Fruit fly (Drosophila melanogaster): ENCODE data around the gene CG15498.

The CG15498 gene

DNA sequence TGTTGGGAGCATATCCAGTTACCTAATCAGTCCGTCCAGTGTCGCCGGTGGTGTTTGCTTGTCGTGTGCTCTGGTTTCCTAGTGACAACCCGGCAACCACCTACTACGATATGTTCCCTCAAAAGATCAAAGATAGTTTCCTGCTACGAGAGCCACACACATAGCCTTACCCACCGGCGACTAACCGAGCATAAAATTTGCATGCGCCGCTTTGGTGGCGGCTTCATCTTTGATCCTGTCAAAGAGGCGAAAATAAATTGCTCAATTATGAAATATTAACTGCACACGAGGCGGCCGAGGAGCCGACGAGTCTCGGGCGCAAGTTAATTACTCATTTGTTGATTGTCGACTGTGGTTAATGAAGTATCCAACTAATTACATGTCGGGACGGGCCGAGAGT is at the start of gene CG15498:
Gene CG15498 (minus strand): TSS at position 101 of the 400 bp plus-strand sequence.
- TF ChIP-seq h (optimal IDR thresholded peaks at IDR 0.05) (no peak), ttk (optimal IDR thresholded peaks at IDR 0.05) (no peak), Sin3A (optimal IDR thresholded peaks at IDR 0.05) (no peak), insv (optimal IDR thresholded peaks at IDR 0.05) (no peak), Myc (optimal IDR thresholded peaks at IDR 0.05) (no peak), psq (optimal IDR thresholded peaks at IDR 0.05) (no peak)

DNA sequence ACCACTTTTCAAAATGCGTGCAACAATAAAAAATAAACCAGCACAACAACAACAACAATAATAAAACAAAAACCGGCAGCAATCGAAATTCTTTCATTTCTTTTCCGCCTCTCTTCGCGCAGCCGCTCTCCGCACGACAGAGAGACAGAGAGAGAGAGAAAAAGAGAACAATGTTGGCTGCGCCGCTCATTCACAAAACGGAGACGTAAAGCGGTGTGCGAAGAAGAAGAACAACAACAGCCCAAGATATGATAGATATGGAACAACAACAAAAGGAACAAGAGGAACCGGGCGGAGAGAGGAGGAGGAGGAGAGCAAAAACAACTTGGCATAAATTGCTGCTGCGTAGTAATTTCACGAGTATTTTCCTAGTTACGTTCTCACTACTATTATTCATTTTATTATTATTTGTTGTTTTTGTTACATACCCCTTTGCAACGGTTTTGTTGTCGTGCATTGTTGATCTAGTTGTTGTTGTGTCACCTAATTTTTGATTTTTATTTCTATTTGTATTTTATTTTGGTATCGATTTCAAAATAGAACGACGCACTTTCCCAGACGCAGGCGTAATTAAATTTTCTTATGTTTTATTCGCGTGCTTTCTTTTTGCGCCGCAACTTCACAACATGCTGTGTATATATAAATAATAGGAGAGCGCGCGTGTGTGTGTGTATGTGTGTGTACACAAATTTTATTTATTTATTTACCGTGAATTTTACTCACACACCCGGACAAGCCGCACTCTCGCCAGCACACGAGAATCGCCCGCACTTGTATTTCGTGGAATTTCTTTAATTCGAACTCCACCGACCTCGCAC is 49.6 kb upstream of the CG15498 start:
- TF ChIP-seq psq (optimal IDR thresholded peaks at IDR 0.05): peak; percentile 2
- no peak for TF ChIP-seq insv (optimal IDR thresholded peaks at IDR 0.05)

DNA sequence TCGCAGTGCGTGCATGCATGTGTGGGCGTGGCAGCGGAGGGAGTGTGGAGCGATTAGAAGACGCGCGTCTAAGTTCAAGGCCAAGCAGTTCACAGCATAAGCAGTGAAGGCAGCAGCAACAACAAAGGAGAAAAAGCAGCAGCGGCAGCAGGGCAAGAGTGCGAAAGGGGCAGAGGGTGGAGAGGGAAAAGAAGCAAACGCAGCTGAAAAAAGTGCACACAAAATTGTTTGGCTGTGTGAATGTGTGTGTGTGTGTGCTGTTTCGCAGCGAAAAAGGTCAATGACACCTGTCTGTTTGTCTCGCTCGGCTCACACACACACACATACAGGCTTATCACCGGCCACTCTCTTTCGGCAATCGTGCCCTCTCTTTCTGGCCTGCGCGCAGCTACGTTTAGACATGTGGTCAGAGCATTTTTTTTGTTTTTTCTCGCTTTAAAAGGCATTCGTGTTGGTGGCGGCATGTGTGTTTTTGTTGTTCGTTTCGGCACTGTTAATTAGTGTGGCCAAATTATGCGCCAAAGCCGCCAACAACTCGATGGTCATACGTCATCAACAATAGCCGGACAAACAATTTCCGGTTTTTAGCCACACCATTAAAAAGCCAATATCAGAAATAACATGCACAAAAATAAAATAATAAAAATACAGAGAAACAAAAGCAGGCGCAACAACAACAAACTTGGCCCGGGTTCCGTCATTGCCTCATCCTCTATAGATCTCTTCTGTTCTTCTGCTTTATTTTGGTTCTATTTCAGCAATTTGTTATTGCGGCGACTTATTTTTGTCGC is 47.3 kb upstream of the CG15498 start:
- TF ChIP-seq insv (optimal IDR thresholded peaks at IDR 0.05): no peak
- TF ChIP-seq Myc (optimal IDR thresholded peaks at IDR 0.05): no peak
- TF ChIP-seq Sin3A (optimal IDR thresholded peaks at IDR 0.05): no peak
- peak; percentile 9 for TF ChIP-seq psq (optimal IDR thresholded peaks at IDR 0.05)
- TF ChIP-seq h (optimal IDR thresholded peaks at IDR 0.05): no peak
- TF ChIP-seq ttk (optimal IDR thresholded peaks at IDR 0.05): no peak

DNA sequence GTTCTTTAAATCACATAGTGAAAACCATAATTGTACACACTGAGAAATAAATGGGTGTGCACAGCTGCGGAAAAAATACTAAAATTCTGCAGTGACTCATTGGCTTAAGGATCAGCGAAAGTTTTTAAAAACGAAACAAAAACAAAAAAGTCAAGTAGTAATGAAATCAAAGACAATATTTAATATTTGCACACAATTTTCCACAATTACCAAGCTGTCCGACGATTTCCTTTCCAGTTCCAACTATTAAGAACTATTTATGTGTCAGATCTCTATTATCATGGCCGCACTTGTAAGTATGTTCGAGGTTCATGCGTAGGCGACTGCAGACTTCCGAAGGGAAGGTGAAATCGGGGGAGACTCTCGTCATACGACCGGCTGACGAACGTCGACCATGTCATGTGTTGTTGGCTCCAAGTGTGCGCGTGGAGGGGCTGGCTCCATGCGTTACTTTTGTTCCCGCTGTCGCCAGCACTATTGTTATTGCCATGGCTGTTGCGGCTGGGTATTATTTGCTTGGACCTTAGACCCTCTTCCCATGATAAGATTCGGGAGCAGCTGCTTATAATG is 46.0 kb upstream of the CG15498 start:
- TF ChIP-seq Sin3A (optimal IDR thresholded peaks at IDR 0.05) (no peak), ttk (optimal IDR thresholded peaks at IDR 0.05) (no peak), Myc (optimal IDR thresholded peaks at IDR 0.05) (no peak), insv (optimal IDR thresholded peaks at IDR 0.05) (no peak), h (optimal IDR thresholded peaks at IDR 0.05) (no peak), psq (optimal IDR thresholded peaks at IDR 0.05) (no peak)

DNA sequence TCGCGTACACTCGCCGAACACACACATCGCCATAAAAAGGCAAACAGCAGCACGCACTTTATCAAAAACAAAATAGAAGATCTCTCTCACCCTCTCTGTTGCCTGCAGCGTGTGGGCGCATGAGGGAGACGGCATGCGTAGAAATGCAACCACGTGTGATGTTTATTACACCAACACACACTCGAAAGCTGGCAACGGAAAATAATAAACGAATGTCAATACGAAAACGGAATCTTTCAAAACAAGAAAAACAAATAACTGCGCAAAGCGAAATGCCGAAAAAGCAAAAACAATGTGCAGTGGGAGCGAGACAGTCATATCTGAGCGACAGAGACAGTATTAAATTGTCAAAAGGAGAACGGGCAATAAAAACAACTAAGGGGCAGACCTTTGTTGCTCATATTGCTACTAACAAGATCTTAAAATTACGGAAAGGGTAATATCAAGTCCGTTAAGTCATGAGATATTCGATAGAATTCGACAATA is 44.4 kb upstream of the CG15498 start:
- TF ChIP-seq Sin3A (optimal IDR thresholded peaks at IDR 0.05) (no peak), psq (optimal IDR thresholded peaks at IDR 0.05) (peak; percentile 31)

DNA sequence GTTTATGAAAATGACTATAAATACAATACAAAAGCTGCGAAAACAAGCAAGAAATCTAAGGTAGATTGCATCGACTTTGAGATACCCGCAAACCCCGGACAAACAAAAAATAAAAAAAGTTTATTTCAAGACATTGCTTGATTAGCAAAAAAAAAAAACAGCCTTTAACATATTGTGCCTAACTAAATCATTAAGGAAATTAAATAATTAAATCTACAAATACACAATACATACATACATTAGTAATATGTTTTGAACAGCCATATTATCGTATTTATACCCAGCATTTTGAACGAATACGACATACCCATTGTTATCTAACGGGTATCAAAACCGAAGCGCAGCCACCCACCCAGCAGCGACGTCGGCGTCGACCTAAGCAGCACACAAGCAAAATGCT is 44.0 kb upstream of the CG15498 start:
- TF ChIP-seq ttk (optimal IDR thresholded peaks at IDR 0.05) (no peak), h (optimal IDR thresholded peaks at IDR 0.05) (no peak), insv (optimal IDR thresholded peaks at IDR 0.05) (no peak), Sin3A (optimal IDR thresholded peaks at IDR 0.05) (no peak), psq (optimal IDR thresholded peaks at IDR 0.05) (no peak), Myc (optimal IDR thresholded peaks at IDR 0.05) (no peak)

DNA sequence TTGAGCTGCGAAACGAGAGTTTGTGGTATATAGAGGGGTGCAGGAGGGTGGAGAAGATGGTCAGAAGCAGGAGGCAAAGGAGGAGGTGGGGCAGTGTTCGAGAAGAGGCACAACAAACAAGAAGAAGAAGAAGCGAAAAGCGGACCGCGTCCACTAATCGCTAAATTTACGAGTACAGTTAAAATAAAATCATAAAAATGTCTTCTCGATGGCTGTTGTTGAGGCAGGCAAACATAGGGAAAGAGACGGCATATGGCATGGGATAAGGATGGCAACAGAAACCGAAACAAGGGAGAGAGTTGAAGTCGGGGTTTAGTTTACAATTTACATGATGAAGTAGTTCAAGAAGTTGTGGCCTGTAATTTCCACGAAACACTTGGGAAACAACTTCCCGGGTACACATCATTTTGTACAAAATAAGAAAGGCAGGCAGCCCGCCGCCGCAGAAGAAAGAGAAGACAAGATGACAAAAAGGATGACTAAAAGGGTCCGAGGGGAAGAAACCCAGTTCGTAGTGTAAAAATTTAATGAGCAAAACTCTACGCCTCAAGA is 42.8 kb upstream of the CG15498 start:
- TF ChIP-seq h (optimal IDR thresholded peaks at IDR 0.05) (no peak), Sin3A (optimal IDR thresholded peaks at IDR 0.05) (no peak), Myc (optimal IDR thresholded peaks at IDR 0.05) (no peak), insv (optimal IDR thresholded peaks at IDR 0.05) (no peak), ttk (optimal IDR thresholded peaks at IDR 0.05) (no peak), psq (optimal IDR thresholded peaks at IDR 0.05) (no peak)

DNA sequence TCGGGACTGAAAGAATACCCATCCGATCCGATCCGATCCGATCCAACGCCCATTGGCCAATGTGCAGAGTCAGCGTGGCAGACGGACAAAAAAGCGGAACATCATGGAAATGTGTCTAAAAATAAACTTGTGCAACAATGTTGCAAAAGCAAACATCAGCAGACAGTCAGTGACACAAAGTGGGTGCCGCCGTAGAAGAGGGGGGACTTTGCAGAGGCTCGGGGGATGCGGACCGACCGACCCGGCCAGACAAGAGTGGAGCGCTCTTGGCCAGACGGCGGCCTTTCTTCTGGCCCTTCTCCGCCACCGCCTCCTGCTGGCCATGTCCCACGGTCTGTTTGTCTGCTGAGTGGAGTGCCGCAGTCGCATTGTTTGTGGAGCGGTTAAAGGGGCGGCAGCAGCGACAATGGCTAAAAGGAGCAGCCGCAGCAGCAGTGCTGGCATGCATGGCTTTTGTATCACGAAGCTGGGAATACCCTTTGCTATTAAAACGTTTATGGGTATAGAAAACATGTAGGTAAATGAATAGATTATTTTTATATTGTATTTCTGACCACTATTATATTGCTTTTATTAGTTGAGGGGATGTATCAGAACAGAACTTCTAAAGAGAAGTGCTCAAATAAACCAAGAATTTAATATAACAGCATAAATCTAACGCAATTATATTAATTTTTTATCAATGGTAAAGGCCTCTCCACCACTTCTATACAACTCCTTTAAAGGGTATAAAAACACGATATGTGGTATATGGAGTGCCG is 39.5 kb upstream of the CG15498 start:
- TF ChIP-seq h (optimal IDR thresholded peaks at IDR 0.05) (no peak), ttk (optimal IDR thresholded peaks at IDR 0.05) (no peak), psq (optimal IDR thresholded peaks at IDR 0.05) (no peak), insv (optimal IDR thresholded peaks at IDR 0.05) (no peak), Sin3A (optimal IDR thresholded peaks at IDR 0.05) (no peak), Myc (optimal IDR thresholded peaks at IDR 0.05) (no peak)

DNA sequence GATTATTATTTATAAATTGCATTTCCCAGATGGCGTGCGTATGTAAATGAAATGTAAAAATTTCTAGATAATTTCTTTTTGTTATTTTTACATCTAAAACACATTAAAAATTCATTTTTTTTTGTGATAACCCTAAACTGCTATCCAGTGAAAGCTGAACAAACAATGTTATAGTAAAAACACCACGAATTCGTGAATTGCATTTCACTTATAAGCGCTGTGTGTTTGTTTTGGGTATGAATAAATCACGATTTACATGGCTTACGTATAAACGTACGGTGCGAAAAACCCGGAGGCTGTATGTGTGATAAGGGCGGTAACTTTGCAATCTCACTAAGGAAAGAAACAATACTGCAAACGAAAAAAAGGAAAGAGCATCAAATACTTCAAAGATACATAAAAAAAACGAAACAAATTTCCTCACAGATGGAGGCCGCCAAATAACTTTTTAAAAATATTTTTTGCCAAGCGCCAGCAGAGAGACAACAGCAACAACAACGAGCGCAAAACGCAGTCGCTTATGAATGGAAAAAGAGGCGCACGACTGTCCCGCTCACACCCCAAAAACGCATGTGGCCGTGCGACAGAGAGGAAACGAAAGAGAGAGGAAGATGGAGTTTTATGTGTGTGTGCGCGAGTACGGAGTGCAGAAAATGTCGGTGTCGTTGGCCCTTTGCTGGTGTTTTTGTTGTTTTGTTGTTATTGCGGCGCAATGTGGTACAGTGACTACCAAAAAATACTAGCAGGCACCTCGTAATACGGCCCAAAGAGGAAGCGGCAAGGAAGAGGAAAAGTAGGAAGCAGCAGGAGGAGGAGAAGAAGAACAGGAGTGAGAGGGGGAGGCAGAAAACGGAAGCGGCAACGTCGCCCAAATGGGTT is 37.5 kb upstream of the CG15498 start:
- TF ChIP-seq psq (optimal IDR thresholded peaks at IDR 0.05) (peak; percentile 34), insv (optimal IDR thresholded peaks at IDR 0.05) (no peak), Myc (optimal IDR thresholded peaks at IDR 0.05) (no peak), h (optimal IDR thresholded peaks at IDR 0.05) (no peak), ttk (optimal IDR thresholded peaks at IDR 0.05) (no peak), Sin3A (optimal IDR thresholded peaks at IDR 0.05) (no peak)

DNA sequence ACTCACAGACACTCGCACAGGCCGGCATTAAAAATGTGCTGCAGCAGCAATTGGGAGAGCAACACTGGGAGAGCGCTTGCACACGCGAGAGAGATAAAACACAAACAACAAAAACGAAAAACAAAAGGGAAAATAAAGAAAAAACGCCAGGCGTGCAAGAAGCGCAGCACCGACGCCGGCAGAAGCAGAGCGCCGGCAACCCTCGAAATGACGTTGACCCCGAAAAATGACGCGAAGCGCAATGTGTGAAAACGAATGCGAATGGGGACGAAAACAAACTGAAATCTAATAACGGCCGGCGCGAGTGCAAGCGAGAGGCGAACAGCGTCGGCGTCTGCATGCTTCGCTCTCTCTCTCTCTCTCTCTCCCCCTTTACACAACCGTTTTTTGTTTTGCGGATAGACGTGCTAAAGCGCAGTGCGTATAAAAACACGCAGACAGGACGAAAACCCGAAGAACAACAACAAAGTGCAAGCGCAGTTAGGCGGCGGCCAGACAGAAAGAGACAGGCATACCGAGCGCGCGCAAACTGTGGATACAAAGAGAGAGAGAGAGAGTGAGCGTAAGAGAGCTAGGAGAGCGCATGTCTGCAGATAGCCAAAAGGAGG is 36.4 kb upstream of the CG15498 start:
- TF ChIP-seq psq (optimal IDR thresholded peaks at IDR 0.05): peak; percentile 33
- no peak for TF ChIP-seq Sin3A (optimal IDR thresholded peaks at IDR 0.05)
